Fruit fly (Drosophila melanogaster) whole organism, prepupa: Measurements from ENCODE around the gene CG5217.

Source experiments
- Blimp-1 ChIP-seq: fragments of 200-800 bp; sonication (Bioruptor generic); optimal IDR thresholded peaks from 3 replicates; lab custom pipeline; 2017; ENCODE audit warnings: missing biosample characterization, missing genetic modification characterization, mild to moderate bottlenecking, moderate library complexity, missing genetic modification reagents
- CG10631 ChIP-seq: fragments of 200-800 bp; sonication (Bioruptor generic); optimal IDR thresholded peaks from 2 replicates; lab custom pipeline; 2016; ENCODE audit warnings: missing biosample characterization, missing genetic modification characterization
- CG10669 ChIP-seq: fragments of 200-800 bp; sonication (Bioruptor generic); optimal IDR thresholded peaks from 3 replicates; lab custom pipeline; 2018; ENCODE audit warnings: missing biosample characterization, mild to moderate bottlenecking, missing genetic modification characterization, moderate library complexity
- CG11294 ChIP-seq: fragments of 200-800 bp; sonication (Bioruptor generic); IDR thresholded peaks from 2 replicates; pipeline ENCODE4 v1.3.6; 2022; ENCODE audit warnings: missing biosample characterization, missing genetic modification characterization
- CG11762 ChIP-seq: fragments of 200-800 bp; sonication (Bioruptor generic); optimal IDR thresholded peaks from 3 replicates; lab custom pipeline; 2016; ENCODE audit warnings: missing biosample characterization, missing genetic modification characterization; ENCODE audit not compliant: insufficient read depth
- CG11902 ChIP-seq: fragments of 200-800 bp; sonication (Bioruptor generic); optimal IDR thresholded peaks from 3 replicates; lab custom pipeline; 2016; ENCODE audit warnings: missing biosample characterization, missing genetic modification characterization
- CG15336 ChIP-seq: fragments of 200-800 bp; sonication (Bioruptor generic); IDR thresholded peaks from 2 replicates; pipeline ENCODE4 v1.3.6; 2022; ENCODE audit warnings: missing biosample characterization, missing genetic modification characterization
- CG1621 ChIP-seq: fragments of 200-800 bp; sonication (Bioruptor generic); optimal IDR thresholded peaks from 3 replicates; lab custom pipeline; 2018; ENCODE audit warnings: missing biosample characterization, mild to moderate bottlenecking, missing genetic modification characterization
- CG16779 ChIP-seq: fragments of 200-800 bp; sonication (Bioruptor generic); optimal IDR thresholded peaks from 3 replicates; lab custom pipeline; 2017; ENCODE audit warnings: missing biosample characterization, mild to moderate bottlenecking, missing genetic modification characterization
- CG3032 ChIP-seq: fragments of 200-800 bp; optimal IDR thresholded peaks from 2 replicates; lab custom pipeline; 2019; ENCODE audit warnings: missing biosample characterization, mild to moderate bottlenecking, missing genetic modification characterization, moderate library complexity
- CG32006 ChIP-seq: fragments of 200-800 bp; sonication (Bioruptor generic); optimal IDR thresholded peaks from 3 replicates; lab custom pipeline; 2017; ENCODE audit warnings: missing biosample characterization, mild to moderate bottlenecking, missing genetic modification characterization
- CG34406 ChIP-seq: fragments of 200-800 bp; sonication (Bioruptor generic); optimal IDR thresholded peaks from 3 replicates; lab custom pipeline; 2016; ENCODE audit warnings: missing biosample characterization, missing genetic modification characterization
- CG3919 ChIP-seq: fragments of 200-800 bp; sonication (Bioruptor generic); optimal IDR thresholded peaks from 3 replicates; lab custom pipeline; 2016; ENCODE audit warnings: missing biosample characterization, missing genetic modification characterization
- CG4318 ChIP-seq: fragments of 200-800 bp; sonication (Bioruptor generic); optimal IDR thresholded peaks from 3 replicates; lab custom pipeline; 2017; ENCODE audit warnings: missing biosample characterization, mild to moderate bottlenecking, missing genetic modification characterization
- CG6163 ChIP-seq: fragments of 200-800 bp; sonication (Bioruptor generic); IDR thresholded peaks from 3 replicates; pipeline ENCODE4 v1.3.6; 2022; ENCODE audit warnings: missing biosample characterization, missing genetic modification characterization
- CG6276 ChIP-seq: fragments of 200-800 bp; sonication (Bioruptor generic); optimal IDR thresholded peaks from 2 replicates; lab custom pipeline; 2017; ENCODE audit warnings: missing biosample characterization, mild to moderate bottlenecking, missing genetic modification characterization
- CG6792 ChIP-seq: fragments of 200-800 bp; sonication (Bioruptor generic); optimal IDR thresholded peaks from 3 replicates; lab custom pipeline; 2016; ENCODE audit warnings: missing biosample characterization, missing genetic modification characterization
- CG6808 ChIP-seq: fragments of 200-800 bp; sonication (Bioruptor generic); optimal IDR thresholded peaks from 3 replicates; lab custom pipeline; 2017; ENCODE audit warnings: missing biosample characterization, missing genetic modification characterization, mild to moderate bottlenecking, moderate library complexity, missing genetic modification reagents
- CG6854 ChIP-seq: fragments of 200-800 bp; sonication (Bioruptor generic); optimal IDR thresholded peaks from 2 replicates; lab custom pipeline; 2017; ENCODE audit warnings: missing biosample characterization, mild to moderate bottlenecking, missing genetic modification characterization
- CG8119 ChIP-seq: fragments of 200-800 bp; sonication (Bioruptor generic); IDR thresholded peaks from 3 replicates; pipeline ENCODE4 v1.3.6; 2022; ENCODE audit warnings: missing biosample characterization, missing genetic modification characterization
- CG8319 ChIP-seq: fragments of 200-800 bp; sonication (Bioruptor generic); optimal IDR thresholded peaks from 3 replicates; lab custom pipeline; 2016; ENCODE audit warnings: missing biosample characterization, missing genetic modification characterization
- CG8632 ChIP-seq: fragments of 200-800 bp; sonication (Bioruptor generic); optimal IDR thresholded peaks from 3 replicates; lab custom pipeline; 2016; ENCODE audit warnings: missing biosample characterization, missing genetic modification characterization
- CG9139 ChIP-seq: fragments of 200-800 bp; sonication (Bioruptor generic); optimal IDR thresholded peaks from 3 replicates; lab custom pipeline; 2017; ENCODE audit warnings: missing biosample characterization, mild to moderate bottlenecking, missing genetic modification characterization
- Eip75B ChIP-seq: fragments of 200-800 bp; sonication (Bioruptor generic); optimal IDR thresholded peaks from 3 replicates; lab custom pipeline; 2016; ENCODE audit warnings: missing biosample characterization, missing genetic modification characterization
- Eip78C ChIP-seq: fragments of 200-800 bp; sonication (Bioruptor generic); peaks from one replicate; lab custom pipeline; 2016; ENCODE audit warnings: missing biosample characterization, missing genetic modification characterization
- Eip93F ChIP-seq: fragments of 200-800 bp; sonication (Bioruptor generic); optimal IDR thresholded peaks from 2 replicates; lab custom pipeline; 2016; ENCODE audit warnings: missing biosample characterization, mild to moderate bottlenecking, missing genetic modification characterization
- Ets96B ChIP-seq: fragments of 200-800 bp; optimal IDR thresholded peaks from 2 replicates; lab custom pipeline; 2019; ENCODE audit warnings: missing biosample characterization, mild to moderate bottlenecking, missing genetic modification characterization, moderate library complexity
- Gug ChIP-seq: fragments of 200-800 bp; sonication (Bioruptor generic); IDR thresholded peaks from 2 replicates; pipeline ENCODE4 v1.3.6; 2022; ENCODE audit warnings: missing biosample characterization, missing genetic modification characterization
- Hr39 ChIP-seq: fragments of 200-800 bp; sonication (Bioruptor generic); optimal IDR thresholded peaks from 2 replicates; lab custom pipeline; 2016; ENCODE audit warnings: missing biosample characterization, missing genetic modification characterization
- Hr4 ChIP-seq: fragments of 200-800 bp; sonication (Bioruptor generic); optimal IDR thresholded peaks from 3 replicates; lab custom pipeline; 2016; ENCODE audit warnings: missing biosample characterization, missing genetic modification characterization
- Lpt ChIP-seq: fragments of 200-800 bp; sonication (Bioruptor generic); optimal IDR thresholded peaks from 3 replicates; lab custom pipeline; 2016; ENCODE audit warnings: missing biosample characterization, missing genetic modification characterization
- Met ChIP-seq: fragments of 200-800 bp; sonication (Bioruptor generic); optimal IDR thresholded peaks from 3 replicates; lab custom pipeline; 2016; ENCODE audit warnings: missing biosample characterization, missing genetic modification characterization
- OdsH ChIP-seq: fragments of 200-800 bp; sonication (Bioruptor generic); optimal IDR thresholded peaks from 3 replicates; lab custom pipeline; 2016; ENCODE audit warnings: missing biosample characterization, missing genetic modification characterization
- Smox ChIP-seq: fragments of 200-800 bp; sonication (Bioruptor generic); optimal IDR thresholded peaks from 3 replicates; lab custom pipeline; 2016; ENCODE audit warnings: missing biosample characterization, missing genetic modification characterization
- Sox102F ChIP-seq: fragments of 200-800 bp; sonication (Bioruptor generic); optimal IDR thresholded peaks from 2 replicates; lab custom pipeline; 2016; ENCODE audit warnings: missing biosample characterization, mild to moderate bottlenecking, missing genetic modification characterization
- Sox14 ChIP-seq: fragments of 200-800 bp; sonication (Bioruptor generic); optimal IDR thresholded peaks from 3 replicates; lab custom pipeline; 2016; ENCODE audit warnings: missing biosample characterization, missing genetic modification characterization
- Sox15 ChIP-seq: fragments of 200-800 bp; sonication (Bioruptor generic); optimal IDR thresholded peaks from 3 replicates; lab custom pipeline; 2016; ENCODE audit warnings: missing biosample characterization, missing genetic modification characterization
- achi ChIP-seq: fragments of 200-800 bp; sonication (Bioruptor generic); optimal IDR thresholded peaks from 3 replicates; lab custom pipeline; 2016; ENCODE audit warnings: missing biosample characterization, missing genetic modification characterization
- cyc ChIP-seq: fragments of 200-800 bp; sonication (Bioruptor generic); optimal IDR thresholded peaks from 3 replicates; lab custom pipeline; 2016; ENCODE audit warnings: missing biosample characterization, missing genetic modification characterization
- dac ChIP-seq: fragments of 200-800 bp; sonication (Bioruptor generic); optimal IDR thresholded peaks from 2 replicates; lab custom pipeline; 2017; ENCODE audit warnings: missing biosample characterization, mild to moderate bottlenecking, missing genetic modification characterization
- dsx ChIP-seq: fragments of 200-800 bp; optimal IDR thresholded peaks from 3 replicates; lab custom pipeline; 2019; ENCODE audit warnings: missing biosample characterization, mild to moderate bottlenecking, missing genetic modification characterization, moderate library complexity; ENCODE audit not compliant: poor library complexity, severe bottlenecking
- esn ChIP-seq: fragments of 200-800 bp; sonication (Bioruptor generic); optimal IDR thresholded peaks from 2 replicates; lab custom pipeline; 2016; ENCODE audit warnings: missing biosample characterization, mild to moderate bottlenecking, missing genetic modification characterization, moderate library complexity
- fd59A ChIP-seq: fragments of 200-800 bp; sonication (Bioruptor generic); optimal IDR thresholded peaks from 2 replicates; lab custom pipeline; 2017; ENCODE audit warnings: missing biosample characterization, mild to moderate bottlenecking, missing genetic modification characterization, missing genetic modification reagents
- fd85E ChIP-seq: fragments of 200-800 bp; sonication (Bioruptor generic); optimal IDR thresholded peaks from 3 replicates; lab custom pipeline; 2016; ENCODE audit warnings: missing biosample characterization, missing genetic modification characterization
- lz ChIP-seq: fragments of 200-800 bp; sonication (Bioruptor generic); optimal IDR thresholded peaks from 3 replicates; lab custom pipeline; 2016; ENCODE audit warnings: missing biosample characterization, missing genetic modification characterization
- pdm3 ChIP-seq: fragments of 200-800 bp; sonication (Bioruptor generic); optimal IDR thresholded peaks from 3 replicates; lab custom pipeline; 2016; ENCODE audit warnings: missing biosample characterization, missing genetic modification characterization
- spab ChIP-seq: fragments of 200-800 bp; sonication (Bioruptor generic); optimal IDR thresholded peaks from 2 replicates; lab custom pipeline; 2017; ENCODE audit warnings: missing biosample characterization, mild to moderate bottlenecking, missing genetic modification characterization, missing genetic modification reagents
- svp ChIP-seq: fragments of 200-800 bp; sonication (Bioruptor generic); peaks from one replicate; lab custom pipeline; 2016; ENCODE audit warnings: missing biosample characterization, missing genetic modification characterization
- vri ChIP-seq: fragments of 200-800 bp; sonication (Bioruptor generic); optimal IDR thresholded peaks from 3 replicates; lab custom pipeline; 2016; ENCODE audit warnings: missing biosample characterization, mild to moderate bottlenecking, missing genetic modification characterization

CG5217 gene

dm6 chr3R:19264789-19265188 lies 16.9 kb upstream of the CG5217 start (continued):
- TF ChIP-seq lz (GFP tag; lab: Kevin White, UChicago) = no peak
- TF ChIP-seq spab = no peak
- no peak for TF ChIP-seq Sox15
- no peak for TF ChIP-seq fd59A (GFP tag; lab: Kevin White, UChicago)
- TF ChIP-seq CG32006 (GFP tag; lab: Kevin White, UChicago) = peak; percentile 70
- TF ChIP-seq CG15336 (GFP tag; lab: Robert Waterston, UW) = peak; percentile 60
- no peak for TF ChIP-seq Blimp-1 (GFP tag; lab: Kevin White, UChicago)
- no peak for TF ChIP-seq Lpt
- peak; percentile 24 for TF ChIP-seq CG6792 (GFP tag; lab: Kevin White, UChicago)
- TF ChIP-seq vri = no peak
- no peak for TF ChIP-seq dsx
- TF ChIP-seq OdsH = peak; percentile 19
- peak; percentile 30 for TF ChIP-seq dac (GFP tag; lab: Kevin White, UChicago)
- TF ChIP-seq svp (GFP tag; lab: Kevin White, UChicago) = no peak
- TF ChIP-seq fd85E (GFP tag; lab: Kevin White, UChicago) = no peak
- no peak for TF ChIP-seq CG6854
- no peak for TF ChIP-seq CG9139 (GFP tag; lab: Kevin White, UChicago)
- no peak for TF ChIP-seq CG11902 (GFP tag; lab: Kevin White, UChicago)
- TF ChIP-seq Eip78C (GFP tag; lab: Kevin White, UChicago) = peak; percentile 66
- TF ChIP-seq CG6808 (GFP tag; lab: Kevin White, UChicago) = no peak
- no peak for TF ChIP-seq Sox102F
- no peak for TF ChIP-seq CG34406 (GFP tag; lab: Kevin White, UChicago)
- no peak for TF ChIP-seq CG8632
- TF ChIP-seq CG4318 = peak; percentile 45
- TF ChIP-seq CG16779 (tag; lab: Kevin White, UChicago) = no peak
- TF ChIP-seq Eip75B = no peak
- peak; percentile 64; the same call in 2 of the 3 replicates for TF ChIP-seq CG8119 (GFP tag; lab: Robert Waterston, UW)
- peak; percentile 35; the same call in 1 of the 2 replicates for TF ChIP-seq CG11294 (GFP tag; lab: Robert Waterston, UW)
- TF ChIP-seq Eip93F (GFP tag; lab: Kevin White, UChicago) = no peak

- TF ChIP-seq CG3919 (GFP tag; lab: Kevin White, UChicago) = no peak
- no peak for TF ChIP-seq CG6808 (GFP tag; lab: Kevin White, UChicago)
- no peak for TF ChIP-seq CG6276 (GFP tag; lab: Kevin White, UChicago)
- TF ChIP-seq CG11294 (GFP tag; lab: Robert Waterston, UW) = no peak
- TF ChIP-seq CG8319 = no peak
- no peak for TF ChIP-seq Lpt
- TF ChIP-seq Hr4 (GFP tag; lab: Kevin White, UChicago) = no peak
- TF ChIP-seq dsx = no peak
- no peak for TF ChIP-seq dac (GFP tag; lab: Kevin White, UChicago)
- TF ChIP-seq pdm3 (GFP tag; lab: Kevin White, UChicago) = no peak
- TF ChIP-seq esn = no peak
- TF ChIP-seq cyc = no peak
- TF ChIP-seq Ets96B = no peak
Measured at dm6 chr3R:19256477-19256876, 8.5 kb upstream of the CG5217 start, which contains the start of gene CG14280. Gene CG14280 (plus strand): TSS chr3R:19256777.

- TF ChIP-seq CG6792 (GFP tag; lab: Kevin White, UChicago) (peak; percentile 33), spab (peak; percentile 52), Eip78C (GFP tag; lab: Kevin White, UChicago) (peak; percentile 73), vri (no peak), Sox14 (GFP tag; lab: Kevin White, UChicago) (peak; percentile 23), Smox (GFP tag; lab: Kevin White, UChicago) (no peak), CG32006 (GFP tag; lab: Kevin White, UChicago) (peak; percentile 66), CG6163 (peak; percentile 88), dsx (peak; percentile 50), CG1621 (peak; percentile 36), CG10631 (GFP tag; lab: Kevin White, UChicago) (peak; percentile 71), CG6808 (GFP tag; lab: Kevin White, UChicago) (peak; percentile 55), cyc (peak; percentile 52), CG11762 (GFP tag; lab: Kevin White, UChicago) (peak; percentile 21), CG10669 (GFP tag; lab: Kevin White, UChicago) (peak; percentile 59), Sox15 (no peak), esn (peak; percentile 26), achi (peak; percentile 54), Gug (GFP tag; lab: Robert Waterston, UW) (peak; percentile 48), fd59A (GFP tag; lab: Kevin White, UChicago) (peak; percentile 45), Eip93F (GFP tag; lab: Kevin White, UChicago) (no peak), Met (GFP tag; lab: Kevin White, UChicago) (peak; percentile 9), CG3032 (tag; lab: Kevin White, UChicago) (peak; percentile 62), Hr39 (GFP tag; lab: Kevin White, UChicago) (no peak)
Measured at dm6 chr3R:19255255-19255654, 7.3 kb upstream of the CG5217 start.
